Worm (Caenorhabditis elegans): Measurements from ENCODE around the gene T01D3.1.

T01D3.1 gene

DNA sequence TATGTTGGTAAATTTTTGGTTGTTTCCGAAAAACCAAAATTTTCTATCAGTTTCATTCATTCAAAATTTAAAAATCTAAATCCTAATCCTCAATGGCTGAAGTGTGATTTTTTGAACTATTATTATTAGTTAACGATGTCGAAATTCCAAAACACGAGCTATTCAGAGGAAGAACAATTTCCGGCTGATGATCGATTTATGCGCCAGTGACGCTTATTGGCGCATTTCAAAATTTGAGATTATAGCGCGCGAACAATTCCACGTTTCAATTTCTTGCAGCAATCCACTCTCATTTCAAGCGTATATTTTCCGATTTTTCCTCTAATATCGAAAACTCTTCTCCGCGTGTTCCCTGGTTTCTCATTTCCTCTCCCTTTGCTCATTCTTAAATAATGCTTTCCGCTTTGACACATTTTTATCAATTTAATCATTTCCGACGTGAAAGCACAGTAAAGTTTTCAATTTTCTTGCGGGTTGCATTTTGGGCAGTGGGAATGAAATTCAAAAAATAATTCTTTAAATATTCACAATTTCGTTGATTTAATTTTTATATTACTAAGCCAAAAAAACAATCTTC, 25.3 kb upstream of the T01D3.1 start (continued):
- TF ChIP-seq sptf-2 (GFP tag; optimal IDR thresholded peaks at IDR 0.05) (no peak), him-1 (tag; optimal IDR thresholded peaks at IDR 0.05) (no peak), pbrm-1 (GFP tag; IDR thresholded peaks at IDR 0.05) (peak; percentile 60), sdz-38 (tag; optimal IDR thresholded peaks at IDR 0.05) (no peak), snpc-4 (GFP tag; optimal IDR thresholded peaks at IDR 0.05) (no peak), snpc-4 (tag; optimal IDR thresholded peaks at IDR 0.05) (peak in 3 of 4 experiments; percentile 8 to 39 (median 9)), Y67H2A.10 (GFP tag; conservative IDR thresholded peaks at IDR 0.05) (no peak), bed-2 (GFP tag; IDR thresholded peaks at IDR 0.05) (no peak), attf-5 (GFP tag; optimal IDR thresholded peaks at IDR 0.05) (no peak), bed-1 (GFP tag; IDR thresholded peaks at IDR 0.05) (no peak), ceh-91 (GFP tag; IDR thresholded peaks at IDR 0.05) (peak; percentile 46; the same call in 1 of the 2 replicates), F33H1.4 (GFP tag; IDR thresholded peaks at IDR 0.05) (peak; percentile 42), tbp1 (GFP tag; optimal IDR thresholded peaks at IDR 0.05) (peak; percentile 18), nhr-120 (GFP tag; IDR thresholded peaks at IDR 0.05) (no peak), atf-7 (tag; optimal IDR thresholded peaks at IDR 0.05) (peak; percentile 38), ztf-25 (GFP tag; IDR thresholded peaks at IDR 0.05) (no peak), B0261.1 (tag; optimal IDR thresholded peaks at IDR 0.05) (no peak), mcd-1 (GFP tag; IDR thresholded peaks at IDR 0.05) (peak; percentile 50), ztf-18 (tag; optimal IDR thresholded peaks at IDR 0.05) (peak; percentile 91), ztf-3 (GFP tag; optimal IDR thresholded peaks at IDR 0.05) (no peak), unc-62 (GFP tag; optimal IDR thresholded peaks at IDR 0.05) (no peak), F49E8.2 (tag; optimal IDR thresholded peaks at IDR 0.05; ENCODE audit: insufficient read depth) (peak; percentile 41), ceh-40 (GFP tag; IDR thresholded peaks at IDR 0.05) (0 out of 2 replicates have a peak, but pooled peaks have one; percentile 22), hrde-1 (tag; optimal IDR thresholded peaks at IDR 0.05; ENCODE audit: borderline replicate concordance) (no peak), cebp-1 (GFP tag; IDR thresholded peaks at IDR 0.05) (no peak), cebp-1 (tag; optimal IDR thresholded peaks at IDR 0.05) (peak; percentile 70), xnd-1 (tag; optimal IDR thresholded peaks at IDR 0.05) (peak; percentile 20), hmg-20 (GFP tag; IDR thresholded peaks at IDR 0.05) (0 out of 2 replicates have a peak, but pooled peaks have one; percentile 32), let-607 (tag; optimal IDR thresholded peaks at IDR 0.05) (peak in 1 of 2 experiments; percentile 19), lsl-1 (GFP tag; optimal IDR thresholded peaks at IDR 0.05) (peak; percentile 46), mxl-1 (tag; optimal IDR thresholded peaks at IDR 0.05) (no peak), egl-18 (GFP tag; IDR thresholded peaks at IDR 0.05) (no peak), unc-130 (GFP tag; optimal IDR thresholded peaks at IDR 0.05) (no peak), dpl-1 (GFP tag; optimal IDR thresholded peaks at IDR 0.05) (no peak), snpc-1.1 (tag; optimal IDR thresholded peaks at IDR 0.05; ENCODE audit: insufficient read depth) (no peak), hsf-1 (GFP tag; IDR thresholded peaks at IDR 0.05) (peak; percentile 23; the same call in 1 of the 2 replicates), B0035.1 (tag; optimal IDR thresholded peaks at IDR 0.05) (no peak), C17E4.6 (GFP tag; IDR thresholded peaks at IDR 0.05) (no peak), F39B2.1 (GFP tag; IDR thresholded peaks at IDR 0.05) (no peak), nhr-80 (tag; optimal IDR thresholded peaks at IDR 0.05) (peak; percentile 65), Y79H2A.3 (GFP tag; conservative IDR thresholded peaks at IDR 0.05) (no peak), F57C9.4 (tag; optimal IDR thresholded peaks at IDR 0.05) (no peak), ama-1 (optimal IDR thresholded peaks at IDR 0.05) (no peak), ama-1 (GFP tag; optimal IDR thresholded peaks at IDR 0.05) (no peak), attf-3 (GFP tag; conservative IDR thresholded peaks at IDR 0.05) (no peak), madf-10 (tag; optimal IDR thresholded peaks at IDR 0.05) (no peak), D2030.7 (GFP tag; IDR thresholded peaks at IDR 0.05) (peak; percentile 68), Y95B8A.8 (GFP tag; IDR thresholded peaks at IDR 0.05) (0 out of 2 replicates have a peak, but pooled peaks have one; percentile 5), T07F8.4 (tag; optimal IDR thresholded peaks at IDR 0.05) (no peak)

All from whole organism, young adult.